Fruit fly (Drosophila melanogaster): ENCODE measurements around the gene Sprn.

DNA sequence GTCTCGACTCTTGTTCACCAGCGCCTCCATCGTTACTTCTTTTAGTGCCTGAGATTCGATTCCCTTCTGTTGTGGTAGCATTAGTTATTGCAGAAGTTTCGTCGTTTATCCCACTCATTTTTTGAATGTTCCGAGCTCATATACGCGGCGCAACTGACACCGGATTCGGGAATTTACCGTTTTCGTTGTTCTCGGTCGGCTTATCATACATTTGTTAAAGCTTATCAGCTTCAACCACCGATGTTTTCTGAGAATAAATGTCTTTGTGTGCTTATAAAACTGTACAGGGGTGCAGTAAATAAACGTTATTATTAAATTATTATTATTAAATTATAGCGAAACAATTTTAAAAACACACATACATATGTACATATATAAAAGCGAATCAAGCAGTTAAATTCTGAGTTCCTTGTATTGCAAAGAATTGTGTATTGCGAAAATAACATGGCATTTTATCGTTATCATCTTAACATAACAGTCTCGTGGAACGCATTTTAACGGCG is 42.3 kb upstream of the Sprn start, which contains the start of gene CG43064:
- no peak for TF ChIP-seq Snoo (tag; optimal IDR thresholded peaks at IDR 0.05)
- TF ChIP-seq EcR (GFP tag; optimal IDR thresholded peaks at IDR 0.05), result no peak
- no peak for TF ChIP-seq CG14655 (GFP tag; optimal IDR thresholded peaks at IDR 0.05)

Data from whole organism, pupa.